Fruit fly (Drosophila melanogaster): ENCODE data around the gene Rga.
A peak's percentile ranks its signal among the peaks of the same experiment; 100 is the strongest.

The Rga gene

DNA sequence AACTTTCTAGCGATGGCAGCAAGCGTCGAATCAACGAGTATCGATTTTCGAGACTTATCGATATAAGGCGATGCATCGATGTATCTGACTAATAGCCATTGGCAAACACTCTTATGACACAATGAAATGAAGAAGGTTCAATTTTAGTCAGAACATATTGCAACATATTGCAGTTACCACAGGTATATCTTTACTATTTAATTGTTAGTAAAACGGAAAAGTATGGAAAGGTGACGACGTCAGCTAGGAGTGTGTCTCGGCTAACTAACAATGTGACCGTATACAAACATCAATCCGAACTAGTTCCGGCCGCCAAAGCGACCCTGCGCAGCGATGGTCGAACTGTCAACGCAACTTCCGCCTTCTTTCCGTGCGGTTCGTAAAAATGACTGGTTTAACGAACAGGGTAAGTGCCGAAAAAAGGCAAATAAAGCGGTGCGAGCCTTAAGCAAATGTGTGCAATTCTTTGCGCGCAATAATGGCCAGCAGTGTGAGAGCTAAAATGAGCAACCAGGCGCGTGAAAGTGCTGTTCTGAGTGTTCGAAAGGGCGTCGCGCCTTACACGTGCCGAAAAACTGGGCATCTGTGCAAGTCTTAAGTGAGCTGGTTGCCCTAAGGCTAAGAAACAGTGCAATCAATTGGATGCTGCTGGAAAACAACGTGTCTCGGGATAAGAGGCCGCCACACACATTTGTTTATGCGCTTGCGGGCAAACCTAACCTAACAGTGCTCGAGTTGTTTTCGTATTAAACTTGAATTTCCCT lies 11.4 kb upstream of the Rga start, which contains the start of the genes Dph4, Spec2 and RpL13A (continued):
- TF ChIP-seq cad (GFP tag; optimal IDR thresholded peaks at IDR 0.05) = no peak
- TF ChIP-seq slou (GFP tag; optimal IDR thresholded peaks at IDR 0.05) = peak; percentile 88
- peak; percentile 94 for TF ChIP-seq trem (tag; optimal IDR thresholded peaks at IDR 0.05)
- no peak for TF ChIP-seq Opbp (GFP tag; IDR thresholded peaks at IDR 0.05; ENCODE audit: partially characterized antibody)
- TF ChIP-seq CG7987 (GFP tag; optimal IDR thresholded peaks at IDR 0.05) = peak; percentile 99
- TF ChIP-seq CG9932 (GFP tag; IDR thresholded peaks at IDR 0.05) = no peak
- peak; percentile 84 for TF ChIP-seq mam (GFP tag; optimal IDR thresholded peaks at IDR 0.05)
- TF ChIP-seq gsb (GFP tag; IDR thresholded peaks at IDR 0.05) = no peak
- peak; percentile 91 for TF ChIP-seq CG17385 (GFP tag; optimal IDR thresholded peaks at IDR 0.05)
- TF ChIP-seq mld (GFP tag; IDR thresholded peaks at IDR 0.05; ENCODE audit: partially characterized antibody) = no peak
- no peak for TF ChIP-seq ro (GFP tag; IDR thresholded peaks at IDR 0.05)
- TF ChIP-seq pnt (GFP tag; optimal IDR thresholded peaks at IDR 0.05) = peak; percentile 54
- no peak for TF ChIP-seq CG32767 (GFP tag; IDR thresholded peaks at IDR 0.05)
- TF ChIP-seq B-H1 (GFP tag; IDR thresholded peaks at IDR 0.05) = no peak
- peak; percentile 99 for TF ChIP-seq CG17912 (GFP tag; optimal IDR thresholded peaks at IDR 0.05)
- TF ChIP-seq CG6765 (GFP tag; optimal IDR thresholded peaks at IDR 0.05) = peak; percentile 97
- TF ChIP-seq CG10462 (GFP tag; optimal IDR thresholded peaks at IDR 0.05) = peak; percentile 76
- no peak for TF ChIP-seq CG32532 (GFP tag; IDR thresholded peaks at IDR 0.05)
- TF ChIP-seq crp (GFP tag; optimal IDR thresholded peaks at IDR 0.05) = peak in 1 of 2 experiments; percentile 67
- peak; percentile 54; the same call in 2 of the 3 replicates for TF ChIP-seq croc (GFP tag; conservative IDR thresholded peaks at IDR 0.05)
- TF ChIP-seq CG15696 (tag; optimal IDR thresholded peaks at IDR 0.05) = peak; percentile 50
- peak; percentile 80 for TF ChIP-seq kah (GFP tag; optimal IDR thresholded peaks at IDR 0.05)
- peak; percentile 93 for TF ChIP-seq CG3407 (GFP tag; optimal IDR thresholded peaks at IDR 0.05)
- TF ChIP-seq CG6689 (GFP tag; IDR thresholded peaks at IDR 0.05) = no peak
- TF ChIP-seq caup (GFP tag; optimal IDR thresholded peaks at IDR 0.05; ENCODE audit: severe bottlenecking) = peak; percentile 98
- no peak for TF ChIP-seq danr (GFP tag; IDR thresholded peaks at IDR 0.05)
- TF ChIP-seq grn (GFP tag; optimal IDR thresholded peaks at IDR 0.05) = peak; percentile 76
- peak; percentile 96 for TF ChIP-seq CG18619 (GFP tag; optimal IDR thresholded peaks at IDR 0.05)
- peak; percentile 81 to 91 for TF ChIP-seq Pdp1 (GFP tag; optimal IDR thresholded peaks at IDR 0.05)
- no peak for TF ChIP-seq corto (GFP tag; optimal IDR thresholded peaks at IDR 0.05)
- TF ChIP-seq phol (tag; optimal IDR thresholded peaks at IDR 0.05) = peak; percentile 94
- TF ChIP-seq CG13123 (GFP tag; optimal IDR thresholded peaks at IDR 0.05) = peak; percentile 85
- peak; percentile 59 for TF ChIP-seq zf30C (GFP tag; optimal IDR thresholded peaks at IDR 0.05)
- no peak for TF ChIP-seq ham (GFP tag; IDR thresholded peaks at IDR 0.05)
- peak; percentile 100 for TF ChIP-seq CG15514 (GFP tag; optimal IDR thresholded peaks at IDR 0.05)
- peak; percentile 81 for TF ChIP-seq Dek (tag; optimal IDR thresholded peaks at IDR 0.05)
- TF ChIP-seq CG1792 (GFP tag; optimal IDR thresholded peaks at IDR 0.05) = peak; percentile 88
- TF ChIP-seq CG13287 (GFP tag; IDR thresholded peaks at IDR 0.05; ENCODE audit: partially characterized antibody) = no peak
- TF ChIP-seq CG11456 (GFP tag; IDR thresholded peaks at IDR 0.05) = no peak
- peak; percentile 94 for TF ChIP-seq Dad (GFP tag; optimal IDR thresholded peaks at IDR 0.05)
- no peak for TF ChIP-seq CG7372 (GFP tag; IDR thresholded peaks at IDR 0.05)
- TF ChIP-seq CG10654 (GFP tag; optimal IDR thresholded peaks at IDR 0.05) = peak; percentile 86
- TF ChIP-seq fd102C (GFP tag; optimal IDR thresholded peaks at IDR 0.05) = peak; percentile 87
- TF ChIP-seq nau (GFP tag; optimal IDR thresholded peaks at IDR 0.05) = peak; percentile 94
- TF ChIP-seq CG18764 (GFP tag; optimal IDR thresholded peaks at IDR 0.05) = peak; percentile 91
- peak; percentile 92 for TF ChIP-seq Vsx1 (GFP tag; optimal IDR thresholded peaks at IDR 0.05)
- TF ChIP-seq CG11504 (tag; optimal IDR thresholded peaks at IDR 0.05) = no peak
- peak; percentile 81 for TF ChIP-seq repo (GFP tag; optimal IDR thresholded peaks at IDR 0.05)
- TF ChIP-seq maf-S (GFP tag; optimal IDR thresholded peaks at IDR 0.05) = peak; percentile 88

All from whole organism, embryonic.